Worm (Caenorhabditis elegans) whole organism, L4 larva: ENCODE data around the gene R155.5.

ENCODE experiments used
- ces-1 ChIP-seq: fragments of 150-350 bp; sonication (generic microtip); optimal IDR thresholded peaks from 4 replicates; lab custom pipeline; 2014; ENCODE audit warnings: missing biosample characterization, missing genetic modification reagents, missing genetic modification characterization
- nhr-25 ChIP-seq: sonication (generic microtip); optimal IDR thresholded peaks from 2 replicates; lab custom pipeline; 2017; ENCODE audit warnings: missing genetic modification characterization, mild to moderate bottlenecking, missing compliant biosample characterization, antibody characterized with exemption, moderate library complexity, borderline replicate concordance; ENCODE audit not compliant: insufficient read depth
- snpc-4 ChIP-seq: fragments of 150-350 bp; optimal IDR thresholded peaks from 2 replicates; lab custom pipeline; 2014; ENCODE audit warnings: missing biosample characterization, missing genetic modification characterization
- unc-39 ChIP-seq: sonication (generic microtip); optimal IDR thresholded peaks from 2 replicates; lab custom pipeline; 2017; ENCODE audit warnings: missing biosample characterization, missing genetic modification characterization
- unc-62 ChIP-seq, 3 experiments: fragments of 150-350 bp in 1 of 3; sonication (generic microtip); optimal IDR thresholded peaks in 2 of 3; peaks in 1 of 3; 1 replicate in 1 of 3; 2 replicates in 2 of 3; lab custom pipeline; 2014 to 2017; ENCODE audit warnings: missing biosample characterization in 3 of 3, missing genetic modification characterization in 3 of 3, missing genetic modification reagents in 3 of 3, missing genotype in 1 of 3

DNA sequence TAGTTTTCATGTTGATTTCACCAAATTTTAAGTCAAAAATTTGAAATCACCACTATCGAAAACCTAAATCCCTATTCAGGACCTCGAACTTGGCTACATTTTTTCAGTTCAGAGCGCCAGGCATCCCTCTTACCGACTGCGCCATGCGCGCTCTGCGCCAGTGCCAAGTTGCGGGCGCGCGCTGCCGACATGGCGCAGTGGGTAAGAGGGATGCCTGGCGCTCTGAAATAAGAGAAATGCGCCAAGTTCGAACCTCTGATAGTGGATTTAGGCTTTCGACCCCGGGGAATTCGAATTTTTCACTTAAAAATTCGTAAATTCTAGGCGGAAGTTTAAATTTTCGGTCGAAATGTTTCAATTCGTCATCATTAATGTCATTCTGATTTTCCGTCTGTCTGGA, 19.6 kb upstream of the R155.5 start:
- TF ChIP-seq unc-62 (GFP tag; optimal IDR thresholded peaks at IDR 0.05 in 1 of 2; lab: Kevin White, UChicago) (no peak), unc-62 (tag; optimal IDR thresholded peaks at IDR 0.05; lab: Kevin White, UChicago) (no peak), snpc-4 (no peak), nhr-25 (no peak), ces-1 (GFP tag; lab: Kevin White, UChicago) (no peak), unc-39 (tag; lab: Kevin White, UChicago) (no peak)
